Fruit fly (Drosophila melanogaster) whole organism, prepupa: Measurements from ENCODE around the gene Arf1.

Experiments
- Blimp-1 ChIP-seq: fragments of 200-800 bp; sonication (Bioruptor generic); optimal IDR thresholded peaks from 3 replicates; lab custom pipeline; 2017; ENCODE audit warnings: missing biosample characterization, missing genetic modification characterization, mild to moderate bottlenecking, moderate library complexity, missing genetic modification reagents
- CG10631 ChIP-seq: fragments of 200-800 bp; sonication (Bioruptor generic); optimal IDR thresholded peaks from 2 replicates; lab custom pipeline; 2016; ENCODE audit warnings: missing biosample characterization, missing genetic modification characterization
- CG10669 ChIP-seq: fragments of 200-800 bp; sonication (Bioruptor generic); optimal IDR thresholded peaks from 3 replicates; lab custom pipeline; 2018; ENCODE audit warnings: missing biosample characterization, mild to moderate bottlenecking, missing genetic modification characterization, moderate library complexity
- CG11762 ChIP-seq: fragments of 200-800 bp; sonication (Bioruptor generic); optimal IDR thresholded peaks from 3 replicates; lab custom pipeline; 2016; ENCODE audit warnings: missing biosample characterization, missing genetic modification characterization; ENCODE audit not compliant: insufficient read depth
- CG11902 ChIP-seq: fragments of 200-800 bp; sonication (Bioruptor generic); optimal IDR thresholded peaks from 3 replicates; lab custom pipeline; 2016; ENCODE audit warnings: missing biosample characterization, missing genetic modification characterization
- CG15336 ChIP-seq: fragments of 200-800 bp; sonication (Bioruptor generic); IDR thresholded peaks from 2 replicates; pipeline ENCODE4 v1.3.6; 2022; ENCODE audit warnings: missing biosample characterization, missing genetic modification characterization
- CG1621 ChIP-seq: fragments of 200-800 bp; sonication (Bioruptor generic); optimal IDR thresholded peaks from 3 replicates; lab custom pipeline; 2018; ENCODE audit warnings: missing biosample characterization, mild to moderate bottlenecking, missing genetic modification characterization
- CG16779 ChIP-seq: fragments of 200-800 bp; sonication (Bioruptor generic); optimal IDR thresholded peaks from 3 replicates; lab custom pipeline; 2017; ENCODE audit warnings: missing biosample characterization, mild to moderate bottlenecking, missing genetic modification characterization
- CG3032 ChIP-seq: fragments of 200-800 bp; optimal IDR thresholded peaks from 2 replicates; lab custom pipeline; 2019; ENCODE audit warnings: missing biosample characterization, mild to moderate bottlenecking, missing genetic modification characterization, moderate library complexity
- CG31627 ChIP-seq: fragments of 200-800 bp; sonication (Bioruptor generic); optimal IDR thresholded peaks from 3 replicates; lab custom pipeline; 2016; ENCODE audit warnings: missing biosample characterization, missing genetic modification characterization
- CG32006 ChIP-seq: fragments of 200-800 bp; sonication (Bioruptor generic); optimal IDR thresholded peaks from 3 replicates; lab custom pipeline; 2017; ENCODE audit warnings: missing biosample characterization, mild to moderate bottlenecking, missing genetic modification characterization
- CG34406 ChIP-seq: fragments of 200-800 bp; sonication (Bioruptor generic); optimal IDR thresholded peaks from 3 replicates; lab custom pipeline; 2016; ENCODE audit warnings: missing biosample characterization, missing genetic modification characterization
- CG3919 ChIP-seq: fragments of 200-800 bp; sonication (Bioruptor generic); optimal IDR thresholded peaks from 3 replicates; lab custom pipeline; 2016; ENCODE audit warnings: missing biosample characterization, missing genetic modification characterization
- CG6163 ChIP-seq: fragments of 200-800 bp; sonication (Bioruptor generic); IDR thresholded peaks from 3 replicates; pipeline ENCODE4 v1.3.6; 2022; ENCODE audit warnings: missing biosample characterization, missing genetic modification characterization
- CG6276 ChIP-seq: fragments of 200-800 bp; sonication (Bioruptor generic); optimal IDR thresholded peaks from 2 replicates; lab custom pipeline; 2017; ENCODE audit warnings: missing biosample characterization, mild to moderate bottlenecking, missing genetic modification characterization
- CG6808 ChIP-seq: fragments of 200-800 bp; sonication (Bioruptor generic); optimal IDR thresholded peaks from 3 replicates; lab custom pipeline; 2017; ENCODE audit warnings: missing biosample characterization, missing genetic modification characterization, mild to moderate bottlenecking, moderate library complexity, missing genetic modification reagents
- CG6854 ChIP-seq: fragments of 200-800 bp; sonication (Bioruptor generic); optimal IDR thresholded peaks from 2 replicates; lab custom pipeline; 2017; ENCODE audit warnings: missing biosample characterization, mild to moderate bottlenecking, missing genetic modification characterization
- CG7368 ChIP-seq: fragments of 200-800 bp; sonication (Bioruptor generic); optimal IDR thresholded peaks from 3 replicates; lab custom pipeline; 2016; ENCODE audit warnings: missing biosample characterization, missing genetic modification characterization
- CG8119 ChIP-seq: fragments of 200-800 bp; sonication (Bioruptor generic); IDR thresholded peaks from 3 replicates; pipeline ENCODE4 v1.3.6; 2022; ENCODE audit warnings: missing biosample characterization, missing genetic modification characterization
- CG8319 ChIP-seq: fragments of 200-800 bp; sonication (Bioruptor generic); optimal IDR thresholded peaks from 3 replicates; lab custom pipeline; 2016; ENCODE audit warnings: missing biosample characterization, missing genetic modification characterization
- CG9139 ChIP-seq: fragments of 200-800 bp; sonication (Bioruptor generic); optimal IDR thresholded peaks from 3 replicates; lab custom pipeline; 2017; ENCODE audit warnings: missing biosample characterization, mild to moderate bottlenecking, missing genetic modification characterization
- Eip75B ChIP-seq: fragments of 200-800 bp; sonication (Bioruptor generic); optimal IDR thresholded peaks from 3 replicates; lab custom pipeline; 2016; ENCODE audit warnings: missing biosample characterization, missing genetic modification characterization
- Eip78C ChIP-seq: fragments of 200-800 bp; sonication (Bioruptor generic); peaks from one replicate; lab custom pipeline; 2016; ENCODE audit warnings: missing biosample characterization, missing genetic modification characterization
- Eip93F ChIP-seq: fragments of 200-800 bp; sonication (Bioruptor generic); optimal IDR thresholded peaks from 2 replicates; lab custom pipeline; 2016; ENCODE audit warnings: missing biosample characterization, mild to moderate bottlenecking, missing genetic modification characterization
- Gug ChIP-seq: fragments of 200-800 bp; sonication (Bioruptor generic); IDR thresholded peaks from 2 replicates; pipeline ENCODE4 v1.3.6; 2022; ENCODE audit warnings: missing biosample characterization, missing genetic modification characterization
- Hr39 ChIP-seq: fragments of 200-800 bp; sonication (Bioruptor generic); optimal IDR thresholded peaks from 2 replicates; lab custom pipeline; 2016; ENCODE audit warnings: missing biosample characterization, missing genetic modification characterization
- Hr4 ChIP-seq: fragments of 200-800 bp; sonication (Bioruptor generic); optimal IDR thresholded peaks from 3 replicates; lab custom pipeline; 2016; ENCODE audit warnings: missing biosample characterization, missing genetic modification characterization
- Met ChIP-seq: fragments of 200-800 bp; sonication (Bioruptor generic); optimal IDR thresholded peaks from 3 replicates; lab custom pipeline; 2016; ENCODE audit warnings: missing biosample characterization, missing genetic modification characterization
- OdsH ChIP-seq: fragments of 200-800 bp; sonication (Bioruptor generic); optimal IDR thresholded peaks from 3 replicates; lab custom pipeline; 2016; ENCODE audit warnings: missing biosample characterization, missing genetic modification characterization
- Smox ChIP-seq: fragments of 200-800 bp; sonication (Bioruptor generic); optimal IDR thresholded peaks from 3 replicates; lab custom pipeline; 2016; ENCODE audit warnings: missing biosample characterization, missing genetic modification characterization
- Sox102F ChIP-seq: fragments of 200-800 bp; sonication (Bioruptor generic); optimal IDR thresholded peaks from 2 replicates; lab custom pipeline; 2016; ENCODE audit warnings: missing biosample characterization, mild to moderate bottlenecking, missing genetic modification characterization
- Sox14 ChIP-seq: fragments of 200-800 bp; sonication (Bioruptor generic); optimal IDR thresholded peaks from 3 replicates; lab custom pipeline; 2016; ENCODE audit warnings: missing biosample characterization, missing genetic modification characterization
- Sox15 ChIP-seq: fragments of 200-800 bp; sonication (Bioruptor generic); optimal IDR thresholded peaks from 3 replicates; lab custom pipeline; 2016; ENCODE audit warnings: missing biosample characterization, missing genetic modification characterization
- achi ChIP-seq: fragments of 200-800 bp; sonication (Bioruptor generic); optimal IDR thresholded peaks from 3 replicates; lab custom pipeline; 2016; ENCODE audit warnings: missing biosample characterization, missing genetic modification characterization
- acj6 ChIP-seq: fragments of 200-800 bp; sonication (Bioruptor generic); optimal IDR thresholded peaks from 3 replicates; lab custom pipeline; 2016; ENCODE audit warnings: missing biosample characterization, missing genetic modification characterization
- cyc ChIP-seq: fragments of 200-800 bp; sonication (Bioruptor generic); optimal IDR thresholded peaks from 3 replicates; lab custom pipeline; 2016; ENCODE audit warnings: missing biosample characterization, missing genetic modification characterization
- dac ChIP-seq: fragments of 200-800 bp; sonication (Bioruptor generic); optimal IDR thresholded peaks from 2 replicates; lab custom pipeline; 2017; ENCODE audit warnings: missing biosample characterization, mild to moderate bottlenecking, missing genetic modification characterization
- eg ChIP-seq: fragments of 200-800 bp; sonication (Bioruptor generic); IDR thresholded peaks from 3 replicates; pipeline ENCODE4 v1.3.6; 2022; ENCODE audit warnings: missing biosample characterization, missing genetic modification characterization
- fd59A ChIP-seq: fragments of 200-800 bp; sonication (Bioruptor generic); optimal IDR thresholded peaks from 2 replicates; lab custom pipeline; 2017; ENCODE audit warnings: missing biosample characterization, mild to moderate bottlenecking, missing genetic modification characterization, missing genetic modification reagents
- fd85E ChIP-seq: fragments of 200-800 bp; sonication (Bioruptor generic); optimal IDR thresholded peaks from 3 replicates; lab custom pipeline; 2016; ENCODE audit warnings: missing biosample characterization, missing genetic modification characterization
- fkh ChIP-seq: fragments of 200-800 bp; sonication (Bioruptor generic); optimal IDR thresholded peaks from 3 replicates; lab custom pipeline; 2017; ENCODE audit warnings: missing biosample characterization, mild to moderate bottlenecking, missing genetic modification characterization, moderate library complexity
- lz ChIP-seq: fragments of 200-800 bp; sonication (Bioruptor generic); optimal IDR thresholded peaks from 3 replicates; lab custom pipeline; 2016; ENCODE audit warnings: missing biosample characterization, missing genetic modification characterization
- net ChIP-seq: fragments of 200-800 bp; sonication (Bioruptor generic); optimal IDR thresholded peaks from 3 replicates; lab custom pipeline; 2016; ENCODE audit warnings: missing biosample characterization, missing genetic modification characterization
- spab ChIP-seq: fragments of 200-800 bp; sonication (Bioruptor generic); optimal IDR thresholded peaks from 2 replicates; lab custom pipeline; 2017; ENCODE audit warnings: missing biosample characterization, mild to moderate bottlenecking, missing genetic modification characterization, missing genetic modification reagents
- ss ChIP-seq, 2 experiments: fragments of 200-800 bp; sonication (Bioruptor generic); optimal IDR thresholded peaks; 2 replicates in 1 of 2; 3 replicates in 1 of 2; lab custom pipeline; 2017 to 2018; ENCODE audit warnings: mild to moderate bottlenecking in 2 of 2, missing biosample characterization in 2 of 2, missing genetic modification characterization in 2 of 2, moderate library complexity in 1 of 2
- svp ChIP-seq: fragments of 200-800 bp; sonication (Bioruptor generic); peaks from one replicate; lab custom pipeline; 2016; ENCODE audit warnings: missing biosample characterization, missing genetic modification characterization
- vri ChIP-seq: fragments of 200-800 bp; sonication (Bioruptor generic); optimal IDR thresholded peaks from 3 replicates; lab custom pipeline; 2016; ENCODE audit warnings: missing biosample characterization, mild to moderate bottlenecking, missing genetic modification characterization

Arf1 gene

dm6 chr3L:22864254-22865060 is 7.6 kb downstream of the Arf1 start, which contains the start of gene CG33170 (continued):
- TF ChIP-seq Hr39 (GFP tag; lab: Kevin White, UChicago) = no peak

dm6 chr3L:22863367-22864078 is 8.5 kb downstream of the Arf1 start, which contains the start of gene CG33169:
TSS of gene CG33169 (plus strand) at chr3L:22863864.
- TF ChIP-seq Sox14 (GFP tag; lab: Kevin White, UChicago) (peak; percentile 77), acj6 (peak; percentile 38), ss (GFP tag; optimal IDR thresholded peaks at IDR 0.05; lab: Kevin White, UChicago) (peak in 1 of 2 experiments; percentile 49), CG6163 (peak; percentile 73), net (GFP tag; lab: Kevin White, UChicago) (peak; percentile 48), CG6854 (GFP tag; lab: Kevin White, UChicago) (peak; percentile 36), CG9139 (GFP tag; lab: Kevin White, UChicago) (no peak), Eip75B (GFP tag; lab: Kevin White, UChicago) (peak; percentile 92), CG8119 (no peak), CG31627 (GFP tag; lab: Kevin White, UChicago) (peak; percentile 85), Sox102F (GFP tag; lab: Kevin White, UChicago) (peak; percentile 44), dac (GFP tag; lab: Kevin White, UChicago) (peak; percentile 18), Eip78C (GFP tag; lab: Kevin White, UChicago) (peak; percentile 70), CG8319 (GFP tag; lab: Kevin White, UChicago) (peak; percentile 50), Blimp-1 (GFP tag; lab: Kevin White, UChicago) (peak; percentile 41), CG3919 (GFP tag; lab: Kevin White, UChicago) (peak; percentile 73), CG11762 (no peak), CG15336 (GFP tag; lab: Robert Waterston, UW) (no peak), Met (GFP tag; lab: Kevin White, UChicago) (peak; percentile 50), CG1621 (tag; lab: Kevin White, UChicago) (peak; percentile 95), OdsH (GFP tag; lab: Kevin White, UChicago) (peak; percentile 53), CG7368 (peak; percentile 37), CG34406 (GFP tag; lab: Kevin White, UChicago) (no peak), CG6808 (GFP tag; lab: Kevin White, UChicago) (no peak), Hr4 (GFP tag; lab: Kevin White, UChicago) (no peak), vri (GFP tag; lab: Kevin White, UChicago) (peak; percentile 81), Gug (GFP tag; lab: Robert Waterston, UW) (no peak), Eip93F (no peak), svp (peak; percentile 82), eg (GFP tag; lab: Robert Waterston, UW) (peak; percentile 74), cyc (GFP tag; lab: Kevin White, UChicago) (peak; percentile 84), CG16779 (tag; lab: Kevin White, UChicago) (no peak), fd85E (GFP tag; lab: Kevin White, UChicago) (no peak), lz (GFP tag; lab: Kevin White, UChicago) (peak; percentile 70), Sox15 (GFP tag; lab: Kevin White, UChicago) (peak; percentile 1), spab (GFP tag; lab: Kevin White, UChicago) (no peak), fd59A (GFP tag; lab: Kevin White, UChicago) (peak; percentile 23), fkh (GFP tag; lab: Kevin White, UChicago) (no peak), CG3032 (tag; lab: Kevin White, UChicago) (peak; percentile 46), CG10669 (peak; percentile 26), CG10631 (GFP tag; lab: Kevin White, UChicago) (peak; percentile 54), Smox (GFP tag; lab: Kevin White, UChicago) (peak; percentile 36), CG11902 (GFP tag; lab: Kevin White, UChicago) (peak; percentile 67), CG6276 (GFP tag; lab: Kevin White, UChicago) (no peak), CG32006 (GFP tag; lab: Kevin White, UChicago) (peak; percentile 48), achi (GFP tag; lab: Kevin White, UChicago) (peak; percentile 96)
